Fruit fly (Drosophila melanogaster) whole organism, embryonic: ENCODE results near the gene glu.

Experiments
- C15 ChIP-seq: fragments of 200-800 bp; sonication (Bioruptor generic); IDR thresholded peaks from 3 replicates; pipeline ENCODE4 v1.3.6; 2022; ENCODE audit warnings: missing biosample characterization, missing genetic modification characterization
- CG11456 ChIP-seq: fragments of 200-800 bp; sonication (Bioruptor generic); IDR thresholded peaks from 3 replicates; pipeline ENCODE4 v1.3.6; 2022; ENCODE audit warnings: missing biosample characterization, missing genetic modification characterization
- CG11723 ChIP-seq: fragments of 200-800 bp; sonication (Bioruptor generic); optimal IDR thresholded peaks from 2 replicates; lab custom pipeline; 2017; ENCODE audit warnings: missing biosample characterization, mild to moderate bottlenecking, missing genetic modification characterization
- CG12659 ChIP-seq: fragments of 200-800 bp; sonication (Bioruptor generic); optimal IDR thresholded peaks from 3 replicates; lab custom pipeline; 2017; ENCODE audit warnings: mild to moderate bottlenecking, missing biosample characterization, missing genetic modification reagents, missing genetic modification characterization
- CG12769 ChIP-seq: fragments of 200-800 bp; sonication (Bioruptor generic); optimal IDR thresholded peaks from 2 replicates; lab custom pipeline; 2019; ENCODE audit warnings: missing biosample characterization, mild to moderate bottlenecking, missing genetic modification characterization, moderate library complexity
- CG13287 ChIP-seq: fragments of 200-800 bp; sonication (Bioruptor generic); IDR thresholded peaks from 2 replicates; pipeline ENCODE4 v1.3.6; 2022; ENCODE audit warnings: missing biosample characterization, missing genetic modification characterization; ENCODE audit not compliant: partially characterized antibody
- CG13424 ChIP-seq: fragments of 200-800 bp; sonication (Bioruptor generic); optimal IDR thresholded peaks from 2 replicates; lab custom pipeline; 2019; ENCODE audit warnings: missing biosample characterization, mild to moderate bottlenecking, missing genetic modification characterization, moderate library complexity
- CG15073 ChIP-seq: fragments of 200-800 bp; sonication (Bioruptor generic); optimal IDR thresholded peaks from 2 replicates; lab custom pipeline; 2016; ENCODE audit warnings: missing biosample characterization, missing genetic modification characterization
- CG15269 ChIP-seq: fragments of 200-800 bp; sonication (Bioruptor generic); optimal IDR thresholded peaks from 2 replicates; lab custom pipeline; 2018; ENCODE audit warnings: missing biosample characterization, mild to moderate bottlenecking, missing genetic modification characterization, moderate library complexity
- CG18619 ChIP-seq: fragments of 200-800 bp; sonication (Bioruptor generic); optimal IDR thresholded peaks from 3 replicates; lab custom pipeline; 2017; ENCODE audit warnings: missing biosample characterization, mild to moderate bottlenecking, missing genetic modification characterization
- CG2116 ChIP-seq: fragments of 200-800 bp; sonication (Bioruptor generic); optimal IDR thresholded peaks from 3 replicates; lab custom pipeline; 2018; ENCODE audit warnings: missing biosample characterization, mild to moderate bottlenecking, missing genetic modification characterization
- CG31441 ChIP-seq: fragments of 200-800 bp; sonication (Bioruptor generic); IDR thresholded peaks from 2 replicates; pipeline ENCODE4 v1.3.6; 2022; ENCODE audit warnings: missing biosample characterization, missing genetic modification characterization
- CG42726 ChIP-seq: fragments of 200-800 bp; sonication (Bioruptor generic); IDR thresholded peaks from 2 replicates; pipeline ENCODE4 v1.3.6; 2022; ENCODE audit warnings: missing biosample characterization, missing genetic modification characterization; ENCODE audit not compliant: partially characterized antibody
- CG6175 ChIP-seq: fragments of 200-800 bp; sonication (Bioruptor generic); IDR thresholded peaks from 3 replicates; pipeline ENCODE4 v1.3.6; 2022; ENCODE audit warnings: missing biosample characterization, missing genetic modification characterization
- CG6689 ChIP-seq: fragments of 200-800 bp; sonication (Bioruptor generic); IDR thresholded peaks from 2 replicates; pipeline ENCODE4 v1.3.6; 2022; ENCODE audit warnings: missing biosample characterization, missing genetic modification characterization
- CG7839 ChIP-seq: fragments of 200-800 bp; sonication (Bioruptor generic); optimal IDR thresholded peaks from 3 replicates; lab custom pipeline; 2018; ENCODE audit warnings: missing biosample characterization, mild to moderate bottlenecking, missing genetic modification characterization, moderate library complexity
- CG9437 ChIP-seq: fragments of 200-800 bp; sonication (Bioruptor generic); optimal IDR thresholded peaks from 2 replicates; lab custom pipeline; 2018; ENCODE audit warnings: missing biosample characterization, mild to moderate bottlenecking, missing genetic modification characterization
- CG9609 ChIP-seq: fragments of 200-800 bp; sonication (Bioruptor generic); optimal IDR thresholded peaks from 3 replicates; lab custom pipeline; 2016; ENCODE audit warnings: missing biosample characterization, missing genetic modification characterization
- CoRest ChIP-seq: fragments of 200-800 bp; sonication (Bioruptor generic); optimal IDR thresholded peaks from 3 replicates; lab custom pipeline; 2018; ENCODE audit warnings: missing biosample characterization, mild to moderate bottlenecking, missing genetic modification characterization, moderate library complexity
- D19A ChIP-seq: fragments of 200-800 bp; optimal IDR thresholded peaks from 3 replicates; lab custom pipeline; 2019; ENCODE audit warnings: missing biosample characterization, mild to moderate bottlenecking, missing genetic modification characterization, moderate library complexity
- Dip3 ChIP-seq: fragments of 200-800 bp; sonication (Bioruptor generic); optimal IDR thresholded peaks from 3 replicates; lab custom pipeline; 2016; ENCODE audit warnings: missing biosample characterization, missing genetic modification characterization
- Dref ChIP-seq: fragments of 200-800 bp; sonication (Bioruptor generic); IDR thresholded peaks from 2 replicates; pipeline ENCODE4 v1.3.6; 2022; ENCODE audit warnings: missing biosample characterization, missing genetic modification characterization
- Elba2 ChIP-seq: fragments of 200-800 bp; sonication (Bioruptor generic); optimal IDR thresholded peaks from 3 replicates; lab custom pipeline; 2016; ENCODE audit warnings: missing biosample characterization, missing genetic modification characterization
- Ets65A ChIP-seq: fragments of 200-800 bp; sonication (Bioruptor generic); peaks from one replicate; lab custom pipeline; 2016; ENCODE audit warnings: missing biosample characterization, missing genetic modification characterization
- Fer3 ChIP-seq: fragments of 200-800 bp; sonication (Bioruptor generic); optimal IDR thresholded peaks from 2 replicates; lab custom pipeline; 2018; ENCODE audit warnings: missing biosample characterization, mild to moderate bottlenecking, missing genetic modification characterization, moderate library complexity
- HHEX ChIP-seq: fragments of 200-800 bp; sonication (Bioruptor generic); optimal IDR thresholded peaks from 3 replicates; lab custom pipeline; 2017; ENCODE audit warnings: missing biosample characterization, mild to moderate bottlenecking, missing genetic modification characterization, missing genetic modification reagents
- HLH3B ChIP-seq: fragments of 200-800 bp; sonication (Bioruptor generic); IDR thresholded peaks from 2 replicates; pipeline ENCODE4 v1.3.6; 2022; ENCODE audit warnings: missing biosample characterization, missing genetic modification characterization
- HLH4C ChIP-seq: fragments of 200-800 bp; sonication (Bioruptor generic); IDR thresholded peaks from 3 replicates; pipeline ENCODE4 v1.3.6; 2022; ENCODE audit warnings: missing biosample characterization, missing genetic modification characterization; ENCODE audit not compliant: partially characterized antibody
- MTF-1 ChIP-seq: fragments of 200-800 bp; sonication (Bioruptor generic); optimal IDR thresholded peaks from 2 replicates; lab custom pipeline; 2018; ENCODE audit warnings: missing biosample characterization, mild to moderate bottlenecking, missing genetic modification characterization, borderline replicate concordance
- Mad ChIP-seq: fragments of 200-800 bp; sonication (Bioruptor generic); optimal IDR thresholded peaks from 2 replicates; lab custom pipeline; 2016; ENCODE audit warnings: missing biosample characterization, missing genetic modification characterization
- Nf-YA ChIP-seq: fragments of 200-800 bp; sonication (Bioruptor generic); IDR thresholded peaks from 2 replicates; pipeline ENCODE4 v1.3.6; 2022; ENCODE audit warnings: missing biosample characterization, missing genetic modification characterization
- Oaz ChIP-seq: fragments of 200-800 bp; sonication (Bioruptor generic); IDR thresholded peaks from 2 replicates; pipeline ENCODE4 v1.3.6; 2022; ENCODE audit warnings: missing biosample characterization, missing genetic modification characterization
- Optix ChIP-seq: fragments of 200-800 bp; sonication (Bioruptor generic); IDR thresholded peaks from 3 replicates; pipeline ENCODE4 v1.3.6; 2022; ENCODE audit warnings: missing biosample characterization, missing genetic modification characterization
- Scr ChIP-seq: fragments of 200-800 bp; sonication (Bioruptor generic); IDR thresholded peaks from 2 replicates; pipeline ENCODE4 v1.3.6; 2022; ENCODE audit warnings: missing biosample characterization, missing genetic modification characterization; ENCODE audit not compliant: partially characterized antibody
- Tbp ChIP-seq: fragments of >200 bp; optimal IDR thresholded peaks from 2 replicates; lab custom pipeline; 2018; ENCODE audit warnings: missing biosample characterization, missing genetic modification characterization
- dmrt99B ChIP-seq: fragments of 200-800 bp; sonication (Bioruptor generic); optimal IDR thresholded peaks from 2 replicates; lab custom pipeline; 2018; ENCODE audit warnings: missing biosample characterization, mild to moderate bottlenecking, missing genetic modification characterization, moderate library complexity
- ewg ChIP-seq: fragments of 200-800 bp; sonication (Bioruptor generic); optimal IDR thresholded peaks from 3 replicates; lab custom pipeline; 2017; ENCODE audit warnings: mild to moderate bottlenecking, missing biosample characterization, missing genetic modification reagents, missing genetic modification characterization
- gce ChIP-seq: fragments of 200-800 bp; sonication (Bioruptor generic); IDR thresholded peaks from 3 replicates; pipeline ENCODE4 v1.3.6; 2022; ENCODE audit warnings: missing biosample characterization, missing genetic modification characterization
- gcm ChIP-seq: fragments of 200-800 bp; sonication (Bioruptor generic); optimal IDR thresholded peaks from 2 replicates; lab custom pipeline; 2019; ENCODE audit warnings: missing biosample characterization, mild to moderate bottlenecking, missing genetic modification characterization, moderate library complexity
- gro ChIP-seq: fragments of 200-800 bp; sonication (Bioruptor generic); optimal IDR thresholded peaks from 2 replicates; lab custom pipeline; 2016; ENCODE audit warnings: missing biosample characterization, missing genetic modification characterization
- ind ChIP-seq: fragments of 200-800 bp; sonication (Bioruptor generic); optimal IDR thresholded peaks from 3 replicates; lab custom pipeline; 2016; ENCODE audit warnings: missing biosample characterization, missing genetic modification characterization
- klu ChIP-seq: fragments of 200-800 bp; sonication (Bioruptor generic); IDR thresholded peaks from 2 replicates; pipeline ENCODE4 v1.3.6; 2022; ENCODE audit warnings: missing biosample characterization, missing genetic modification characterization
- nerfin-2 ChIP-seq: fragments of 200-800 bp; sonication (Bioruptor generic); IDR thresholded peaks from 2 replicates; pipeline ENCODE4 v1.3.6; 2022; ENCODE audit warnings: missing biosample characterization, missing genetic modification characterization; ENCODE audit not compliant: partially characterized antibody
- nmo ChIP-seq: fragments of 200-800 bp; sonication (Bioruptor generic); optimal IDR thresholded peaks from 2 replicates; lab custom pipeline; 2018; ENCODE audit warnings: missing biosample characterization, mild to moderate bottlenecking, missing genetic modification characterization, moderate library complexity
- pfk ChIP-seq: fragments of 200-800 bp; sonication (Bioruptor generic); optimal IDR thresholded peaks from 2 replicates; lab custom pipeline; 2018; ENCODE audit warnings: missing biosample characterization, mild to moderate bottlenecking, missing genetic modification characterization, moderate library complexity
- sim ChIP-seq: fragments of 200-800 bp; sonication (Bioruptor generic); IDR thresholded peaks from 2 replicates; pipeline ENCODE4 v1.3.6; 2022; ENCODE audit warnings: missing biosample characterization, missing genetic modification characterization
- sima ChIP-seq: fragments of 200-800 bp; sonication (Bioruptor generic); optimal IDR thresholded peaks from 2 replicates; lab custom pipeline; 2016; ENCODE audit warnings: missing biosample characterization, missing genetic modification characterization
- sug ChIP-seq: fragments of 200-800 bp; optimal IDR thresholded peaks from 2 replicates; lab custom pipeline; 2019; ENCODE audit warnings: missing biosample characterization, mild to moderate bottlenecking, missing genetic modification characterization, moderate library complexity
- vnd ChIP-seq: fragments of 200-800 bp; sonication (Bioruptor generic); IDR thresholded peaks from 3 replicates; pipeline ENCODE4 v1.3.6; 2022; ENCODE audit warnings: missing biosample characterization, missing genetic modification characterization; ENCODE audit not compliant: partially characterized antibody
- wdn ChIP-seq: fragments of 200-800 bp; sonication (Bioruptor generic); IDR thresholded peaks from 2 replicates; pipeline ENCODE4 v1.3.6; 2022; ENCODE audit warnings: missing biosample characterization, missing genetic modification characterization
- zfh2 ChIP-seq: fragments of 200-800 bp; sonication (Bioruptor generic); optimal IDR thresholded peaks from 2 replicates; lab custom pipeline; 2016; ENCODE audit warnings: missing biosample characterization, missing genetic modification characterization

Gene glu

dm6 chr2L:16709693-16710092 is 28.5 kb downstream of the glu start (continued):
- no peak for TF ChIP-seq pfk (GFP tag; lab: Kevin White, UChicago)
- TF ChIP-seq dmrt99B (tag; lab: Kevin White, UChicago) = peak; percentile 67
- no peak for TF ChIP-seq Elba2 (GFP tag; lab: Kevin White, UChicago)
- TF ChIP-seq CG42726 (GFP tag; lab: Robert Waterston, UW) = no peak
- no peak for TF ChIP-seq sima (GFP tag; lab: Kevin White, UChicago)
- peak; percentile 49 for TF ChIP-seq CG11723 (GFP tag; lab: Kevin White, UChicago)
- peak; percentile 61; the same call in 2 of the 3 replicates for TF ChIP-seq CG11456 (GFP tag; lab: Robert Waterston, UW)
- peak; percentile 49 for TF ChIP-seq CG18619 (GFP tag; lab: Kevin White, UChicago)
- TF ChIP-seq CG9609 (GFP tag; lab: Kevin White, UChicago) = no peak
- TF ChIP-seq CG12769 = peak; percentile 18
- TF ChIP-seq CG2116 = no peak
- no peak for TF ChIP-seq Scr (GFP tag; lab: Robert Waterston, UW)
- no peak for TF ChIP-seq gce (GFP tag; lab: Robert Waterston, UW)
- TF ChIP-seq CG9437 = peak; percentile 41
- no peak for TF ChIP-seq klu (GFP tag; lab: Robert Waterston, UW)
- TF ChIP-seq sug (tag; lab: Kevin White, UChicago) = no peak
- TF ChIP-seq CG13287 (GFP tag; lab: Robert Waterston, UW) = no peak
- TF ChIP-seq Dip3 (GFP tag; lab: Kevin White, UChicago) = no peak
- TF ChIP-seq sim = peak; percentile 68; the same call in 1 of the 2 replicates
- no peak for TF ChIP-seq nerfin-2
- peak; percentile 85 for TF ChIP-seq CG7839 (tag; lab: Kevin White, UChicago)
- TF ChIP-seq CG31441 (GFP tag; lab: Robert Waterston, UW) = no peak
- TF ChIP-seq zfh2 = no peak
- no peak for TF ChIP-seq HLH4C (GFP tag; lab: Robert Waterston, UW)
- TF ChIP-seq MTF-1 = no peak
- peak; percentile 22; the same call in 1 of the 3 replicates for TF ChIP-seq Optix (GFP tag; lab: Robert Waterston, UW)
- peak; percentile 31; the same call in 1 of the 2 replicates for TF ChIP-seq wdn (GFP tag; lab: Robert Waterston, UW)
- peak; percentile 63 for TF ChIP-seq ewg (GFP tag; lab: Kevin White, UChicago)
- TF ChIP-seq CoRest (tag; lab: Kevin White, UChicago) = peak; percentile 73
- no peak for TF ChIP-seq CG6689 (GFP tag; lab: Robert Waterston, UW)
- no peak for TF ChIP-seq ind (GFP tag; lab: Kevin White, UChicago)
- no peak for TF ChIP-seq Mad (GFP tag; lab: Kevin White, UChicago)
- TF ChIP-seq C15 (GFP tag; lab: Robert Waterston, UW) = 0 out of 3 replicates have a peak, but pooled peaks have one; percentile 7
- TF ChIP-seq HLH3B (GFP tag; lab: Robert Waterston, UW) = peak; percentile 85
- TF ChIP-seq Dref (GFP tag; lab: Robert Waterston, UW) = no peak
- peak; percentile 86 for TF ChIP-seq Ets65A (GFP tag; lab: Kevin White, UChicago)
- TF ChIP-seq HHEX = no peak
- TF ChIP-seq CG15269 (tag; lab: Kevin White, UChicago) = peak; percentile 87
- TF ChIP-seq CG13424 = peak; percentile 83
- peak; percentile 66 for TF ChIP-seq D19A (tag; lab: Kevin White, UChicago)
- TF ChIP-seq CG12659 (GFP tag; lab: Kevin White, UChicago) = peak; percentile 65
- peak; percentile 66 for TF ChIP-seq Oaz (GFP tag; lab: Robert Waterston, UW)
- no peak for TF ChIP-seq CG15073 (GFP tag; lab: Kevin White, UChicago)
- TF ChIP-seq nmo = peak; percentile 74
- TF ChIP-seq gcm (GFP tag; lab: Kevin White, UChicago) = peak; percentile 71
- TF ChIP-seq Tbp (GFP tag; lab: Kevin White, UChicago) = no peak
- no peak for TF ChIP-seq Fer3 (tag; lab: Kevin White, UChicago)
- TF ChIP-seq gro (GFP tag; lab: Kevin White, UChicago) = no peak
- no peak for TF ChIP-seq vnd (GFP tag; lab: Robert Waterston, UW)
- TF ChIP-seq Nf-YA (GFP tag; lab: Robert Waterston, UW) = peak; percentile 61; the same call in 1 of the 2 replicates
- TF ChIP-seq CG6175 (GFP tag; lab: Robert Waterston, UW) = no peak
